Fruit fly (Drosophila melanogaster): ENCODE measurements around the gene rgn.

Gene rgn

DNA sequence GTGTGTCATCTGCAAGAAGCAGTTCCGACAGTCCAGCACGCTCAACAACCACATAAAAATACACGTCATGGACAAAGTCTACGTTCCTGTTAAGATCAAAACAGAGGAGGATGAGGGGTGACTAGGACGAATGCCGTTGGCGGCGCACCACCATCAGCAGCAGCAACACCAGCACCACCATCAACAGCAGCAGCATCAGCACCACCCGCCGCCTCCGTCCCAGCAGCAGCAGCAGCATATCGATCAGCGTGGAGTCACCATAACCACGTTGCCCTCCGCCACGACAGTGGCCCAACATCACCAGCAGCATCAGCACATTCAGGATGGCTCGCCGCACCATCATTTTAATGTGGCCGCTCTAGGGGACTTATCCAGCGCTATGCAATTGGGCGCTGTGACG is 53.8 kb downstream of the rgn start:
- no peak for TF ChIP-seq noc (tag; optimal IDR thresholded peaks at IDR 0.05)

- TF ChIP-seq noc (tag; optimal IDR thresholded peaks at IDR 0.05) = no peak
These were observed 59.0 kb downstream of the rgn start, which contains the start of gene CG5664 for dm6 chr3L:21441216-21441813. CG5664 (minus strand) TSS chr3L:21441363.

DNA sequence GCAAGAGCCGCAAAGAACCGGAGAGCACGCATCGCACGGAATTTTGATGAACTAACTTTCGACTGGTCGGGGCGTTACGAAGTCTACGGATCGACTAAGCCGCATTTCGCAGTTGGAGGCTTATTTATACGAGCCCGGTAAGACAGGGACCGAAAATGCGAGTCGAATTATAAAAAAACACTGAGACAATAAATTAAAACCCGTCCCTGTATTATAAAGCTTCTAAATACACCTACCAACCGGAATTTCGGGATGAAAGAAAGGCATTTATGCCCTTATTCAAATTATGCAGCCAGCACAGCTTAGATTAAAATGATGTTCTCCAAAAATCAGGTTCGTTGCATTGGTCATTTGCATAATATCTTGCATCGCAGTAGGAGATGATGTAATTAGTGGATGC is 62.4 kb downstream of the rgn start, which contains the start of gene Alp1:
Alp1 (minus strand) TSS at position 101 of the 400 bp plus-strand sequence.
- no peak for TF ChIP-seq noc (tag; optimal IDR thresholded peaks at IDR 0.05)

DNA sequence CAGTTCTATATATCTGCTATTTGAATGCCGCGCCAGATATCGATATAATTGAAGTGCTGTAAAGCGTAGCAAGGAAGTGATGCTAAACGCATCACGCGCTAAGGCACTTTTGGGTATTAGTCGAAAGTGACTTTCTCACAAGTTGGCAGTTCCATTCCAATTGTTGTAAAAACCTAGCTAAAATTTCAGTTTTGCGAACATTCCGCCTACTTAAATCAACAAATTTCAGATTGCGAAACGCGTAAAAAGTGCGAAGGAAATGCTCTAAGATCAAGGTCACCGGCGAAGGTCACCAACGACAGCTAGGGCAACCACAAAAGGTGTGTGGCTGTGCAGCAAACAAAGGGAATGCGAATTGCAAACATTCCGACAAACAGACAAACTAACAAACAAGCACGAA is 63.4 kb downstream of the rgn start, which contains the start of gene Syx7:
Syx7 (plus strand) TSS at position 131 of the 400 bp plus-strand sequence.
- no peak for TF ChIP-seq noc (tag; optimal IDR thresholded peaks at IDR 0.05)

dm6 chr3L:21449336-21449735 is 67.0 kb downstream of the rgn start:
- TF ChIP-seq noc (tag; optimal IDR thresholded peaks at IDR 0.05) = no peak

dm6 chr3L:21450486-21450885 is 68.2 kb downstream of the rgn start:
- no peak for TF ChIP-seq noc (tag; optimal IDR thresholded peaks at IDR 0.05)

DNA sequence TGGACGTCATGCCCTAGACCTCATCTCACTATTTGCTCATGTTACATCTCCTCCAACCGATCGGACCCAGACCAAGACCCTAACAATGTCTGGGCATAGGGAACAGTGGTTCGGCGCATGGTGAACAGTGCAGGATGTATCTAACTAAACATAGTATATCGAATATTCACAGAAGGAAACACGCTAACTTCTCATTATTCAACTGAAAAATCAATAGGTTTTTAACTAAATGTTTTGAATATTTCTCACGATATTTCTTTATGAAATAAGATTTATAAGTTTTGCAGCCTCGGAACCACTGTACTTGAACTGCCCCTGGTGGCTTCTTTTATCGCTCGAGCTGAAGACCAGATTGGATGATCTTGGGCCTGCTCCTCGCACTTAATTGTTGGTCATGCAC is 71.3 kb downstream of the rgn start:
- TF ChIP-seq noc (tag; optimal IDR thresholded peaks at IDR 0.05) = no peak

DNA sequence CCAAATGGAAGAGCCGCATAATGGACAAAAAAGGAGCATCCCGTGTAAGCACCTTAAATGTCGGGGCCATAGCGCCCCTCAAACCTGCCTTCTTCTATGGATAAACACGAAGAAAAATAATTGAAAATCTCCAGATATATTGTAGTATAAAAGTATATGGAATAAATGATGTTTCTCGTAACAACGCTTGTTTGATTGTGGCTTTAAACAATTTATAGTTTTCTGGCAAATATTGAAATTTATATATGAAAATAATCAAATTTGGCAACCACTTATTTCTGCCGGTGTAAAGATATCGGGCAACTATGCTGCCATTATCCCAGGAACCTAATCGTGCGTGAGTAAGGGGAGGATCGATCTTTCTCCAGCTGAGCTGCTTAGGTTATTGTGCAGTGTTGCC is 72.9 kb downstream of the rgn start:
- no peak for TF ChIP-seq noc (tag; optimal IDR thresholded peaks at IDR 0.05)

DNA sequence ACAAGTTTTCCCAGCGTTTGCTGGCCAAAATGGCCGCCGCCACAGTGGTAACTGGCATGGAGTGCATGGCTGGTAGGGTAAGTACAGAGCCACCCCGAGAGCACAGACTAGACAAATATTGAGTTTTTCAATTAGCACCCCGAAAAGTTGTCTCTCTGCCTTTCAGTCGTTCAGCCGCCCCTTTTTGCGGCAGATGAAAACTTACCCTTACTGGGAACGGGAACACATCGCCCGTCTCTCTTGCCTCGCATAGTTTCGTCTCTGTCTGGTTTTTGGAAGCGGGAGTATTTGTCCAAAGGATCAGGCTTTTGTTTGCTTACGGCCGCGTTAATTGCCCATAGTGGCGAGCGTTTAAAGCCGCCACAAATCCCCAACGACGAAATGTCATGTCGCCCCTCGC is 76.4 kb downstream of the rgn start:
- no peak for TF ChIP-seq noc (tag; optimal IDR thresholded peaks at IDR 0.05)

dm6 chr3L:21460149-21460873 is 78.0 kb downstream of the rgn start:
- no peak for TF ChIP-seq noc (tag; optimal IDR thresholded peaks at IDR 0.05)

- no peak for TF ChIP-seq noc (tag; optimal IDR thresholded peaks at IDR 0.05)
These were observed 80.6 kb downstream of the rgn start for dm6 chr3L:21462860-21463259.

dm6 chr3L:21464240-21464639 is 81.9 kb downstream of the rgn start:
- TF ChIP-seq noc (tag; optimal IDR thresholded peaks at IDR 0.05) = no peak

- no peak for TF ChIP-seq noc (tag; optimal IDR thresholded peaks at IDR 0.05)
These were observed 83.2 kb downstream of the rgn start for dm6 chr3L:21465261-21466112.

DNA sequence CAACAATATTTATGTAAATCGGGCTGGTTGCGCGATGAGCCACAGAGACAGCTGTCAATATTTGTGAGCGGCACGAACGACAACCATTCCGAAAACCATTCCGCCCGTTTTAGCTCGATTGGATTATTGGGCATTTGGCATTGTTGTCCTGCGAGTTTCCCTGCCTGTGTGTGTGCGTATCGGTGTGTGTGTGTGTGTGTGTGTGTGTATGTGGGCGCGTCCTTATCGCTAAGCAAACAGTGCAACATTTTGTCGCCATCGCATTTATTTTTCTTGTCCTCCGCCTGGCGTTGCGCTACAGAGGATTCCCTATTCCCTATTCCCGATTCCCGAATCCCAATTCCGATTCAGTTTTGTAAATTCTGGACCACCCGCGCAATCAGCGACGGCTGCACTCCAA is 89.6 kb downstream of the rgn start:
- no peak for TF ChIP-seq noc (tag; optimal IDR thresholded peaks at IDR 0.05)
